Fruit fly (Drosophila melanogaster): ENCODE data around the gene Gpo3.

Gpo3 gene

dm6 chr2L:13746652-13747051 lies 38.6 kb downstream of the Gpo3 start, which contains the start of gene TM9SF4:
Gene TM9SF4 (plus strand): TSS chr2L:13746952.
- no peak for TF ChIP-seq Jra (GFP tag; optimal IDR thresholded peaks at IDR 0.05)
- no peak for TF ChIP-seq Abd-B (GFP tag; optimal IDR thresholded peaks at IDR 0.05)
- TF ChIP-seq OdsH (GFP tag; optimal IDR thresholded peaks at IDR 0.05), result no peak
- TF ChIP-seq CG32264 (GFP tag; optimal IDR thresholded peaks at IDR 0.05), result no peak
- TF ChIP-seq Rel (GFP tag; optimal IDR thresholded peaks at IDR 0.05), result no peak
- no peak for TF ChIP-seq Rel (tag; optimal IDR thresholded peaks at IDR 0.05)
- TF ChIP-seq dmrt93B (GFP tag; optimal IDR thresholded peaks at IDR 0.05), result no peak
- TF ChIP-seq br (GFP tag; optimal IDR thresholded peaks at IDR 0.05), result no peak
- TF ChIP-seq CrebA (GFP tag; optimal IDR thresholded peaks at IDR 0.05; ENCODE audit: borderline replicate concordance), result no peak
- no peak for TF ChIP-seq brk (GFP tag; optimal IDR thresholded peaks at IDR 0.05)
- TF ChIP-seq psq (GFP tag; optimal IDR thresholded peaks at IDR 0.05), result no peak
- no peak for TF ChIP-seq Hr78 (GFP tag; optimal IDR thresholded peaks at IDR 0.05)

Data from whole organism, wandering third instar larva.